Worm (Caenorhabditis elegans) whole organism, dauer: ENCODE results near the gene F07C3.3.

Experiments
- unc-62 ChIP-seq: sonication (generic microtip); optimal IDR thresholded peaks from 2 replicates; lab custom pipeline; 2017; ENCODE audit warnings: missing biosample characterization, missing genetic modification reagents, missing genetic modification characterization

F07C3.3 gene

ce11 chrV:9247416-9247815, 15.2 kb upstream of the F07C3.3 start:
- no peak for TF ChIP-seq unc-62

ce11 chrV:9246260-9246659, 14.1 kb upstream of the F07C3.3 start, which contains the start of gene aat-2:
TSS of gene aat-2 (minus strand) at chrV:9246360.
- no peak for TF ChIP-seq unc-62

- TF ChIP-seq unc-62 = no peak
These were observed 11.2 kb upstream of the F07C3.3 start, which contains the start of gene glo-4 for ce11 chrV:9243171-9243996. TSS of gene glo-4 (minus strand) at chrV:9243221.

- no peak for TF ChIP-seq unc-62
These were observed 6.5 kb downstream of the F07C3.3 start, which contains the start of gene F07C3.2 for ce11 chrV:9225675-9226144. TSS of gene F07C3.2 (plus strand) at chrV:9226094.

- TF ChIP-seq unc-62 = no peak
These were observed 7.2 kb downstream of the F07C3.3 start for ce11 chrV:9224981-9225380.

- no peak for TF ChIP-seq unc-62
These were observed 7.8 kb downstream of the F07C3.3 start for ce11 chrV:9224377-9224776.

DNA sequence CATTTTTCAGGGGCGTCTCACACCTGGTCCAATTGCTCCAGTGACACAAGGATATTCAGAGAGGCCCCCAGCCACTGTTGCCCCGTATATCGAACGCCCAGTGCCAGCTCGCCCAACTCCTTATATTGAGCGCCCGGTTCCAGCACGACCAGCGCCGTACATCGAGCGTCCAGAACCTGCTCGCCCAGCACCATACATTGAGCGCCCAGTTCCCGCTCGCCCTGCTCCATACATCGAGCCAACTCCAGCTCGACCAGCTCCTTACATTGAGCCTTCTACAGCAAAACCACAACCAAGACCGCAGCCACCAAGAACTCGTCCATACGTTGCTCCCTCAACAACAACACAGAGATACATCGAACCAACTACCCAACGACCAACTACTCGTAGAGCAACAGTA, 9.4 kb downstream of the F07C3.3 start:
- TF ChIP-seq unc-62 = no peak

ce11 chrV:9221566-9221965, 10.6 kb downstream of the F07C3.3 start, which contains the start of gene grd-6:
TSS of gene grd-6 (plus strand) at chrV:9221866.
- TF ChIP-seq unc-62 = no peak

ce11 chrV:9220444-9220843, 11.8 kb downstream of the F07C3.3 start:
- TF ChIP-seq unc-62 = no peak

ce11 chrV:9219390-9219733, 12.8 kb downstream of the F07C3.3 start:
- TF ChIP-seq unc-62 = no peak

ce11 chrV:9218655-9219389, 13.4 kb downstream of the F07C3.3 start:
- no peak for TF ChIP-seq unc-62

DNA sequence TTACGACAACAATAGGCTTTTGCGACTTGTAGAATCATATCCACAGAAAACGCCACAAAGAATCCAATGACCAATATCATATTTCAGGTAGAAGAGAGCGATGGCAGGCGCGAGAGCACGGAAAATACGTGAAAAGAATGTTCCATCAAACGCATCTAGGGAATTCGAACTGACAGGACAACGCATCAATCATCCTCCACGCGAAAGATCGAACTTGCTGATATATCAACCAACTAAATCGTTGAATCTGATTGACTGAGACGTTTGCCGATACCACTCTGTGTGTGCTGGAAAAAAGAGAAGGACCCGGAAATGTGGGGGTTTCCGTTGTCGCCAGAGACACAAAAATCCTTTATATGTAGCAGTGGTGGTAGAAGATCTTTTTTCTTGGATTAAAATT, 14.0 kb downstream of the F07C3.3 start:
- TF ChIP-seq unc-62 = no peak

DNA sequence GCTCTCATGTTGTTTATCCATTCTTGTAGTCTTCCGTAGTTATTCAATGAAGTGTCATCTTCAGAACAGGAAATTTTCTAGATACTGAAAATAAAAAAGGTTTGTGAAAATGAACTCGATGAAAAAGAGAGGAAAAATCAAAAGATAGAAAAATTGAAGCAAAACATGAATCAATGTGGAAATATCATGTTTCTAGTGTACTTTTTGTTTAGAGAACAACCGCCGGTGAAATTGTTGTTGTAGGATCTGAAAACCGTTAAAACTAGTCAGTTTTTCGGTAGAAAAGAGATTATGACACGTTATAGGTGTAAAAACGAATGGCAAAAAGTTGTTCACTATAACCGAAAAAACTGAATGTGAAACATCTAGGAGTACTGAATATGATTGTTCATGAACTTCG, 15.0 kb downstream of the F07C3.3 start, which contains the start of gene pacs-1:
TSS of gene pacs-1 (minus strand) at position 101 of the 400 bp plus-strand sequence.
- TF ChIP-seq unc-62 = no peak

DNA sequence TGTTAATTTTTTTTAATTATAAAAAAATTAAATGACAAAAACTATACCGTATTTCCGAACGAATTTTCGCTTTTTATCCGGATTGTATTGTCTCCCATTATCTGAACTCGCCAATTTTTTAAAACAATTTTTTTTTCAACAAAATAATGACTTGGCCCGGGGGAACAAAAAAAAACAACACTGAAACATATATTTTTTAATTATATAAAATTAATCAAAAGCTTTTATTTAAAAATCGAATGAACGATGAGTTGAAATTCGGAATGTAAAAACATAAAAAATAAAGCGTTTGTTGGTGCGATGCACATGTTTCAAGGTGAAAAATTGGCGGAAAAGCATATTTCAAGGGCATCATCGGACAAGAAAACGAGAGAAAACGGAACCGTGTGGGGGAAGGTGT, 18.6 kb downstream of the F07C3.3 start, which contains the start of gene mdt-27:
TSS of gene mdt-27 (minus strand) at position 101 of the 400 bp plus-strand sequence.
- no peak for TF ChIP-seq unc-62

ce11 chrV:9212499-9212898, 19.7 kb downstream of the F07C3.3 start:
- no peak for TF ChIP-seq unc-62

ce11 chrV:9208878-9209277, 23.3 kb downstream of the F07C3.3 start:
- no peak for TF ChIP-seq unc-62

- TF ChIP-seq unc-62 = no peak
These were observed 24.8 kb downstream of the F07C3.3 start, which contains the start of gene inx-10 for ce11 chrV:9207377-9207776. TSS of gene inx-10 (minus strand) at chrV:9207477.
